Worm (Caenorhabditis elegans): ENCODE data around the gene B0310.1.

DNA sequence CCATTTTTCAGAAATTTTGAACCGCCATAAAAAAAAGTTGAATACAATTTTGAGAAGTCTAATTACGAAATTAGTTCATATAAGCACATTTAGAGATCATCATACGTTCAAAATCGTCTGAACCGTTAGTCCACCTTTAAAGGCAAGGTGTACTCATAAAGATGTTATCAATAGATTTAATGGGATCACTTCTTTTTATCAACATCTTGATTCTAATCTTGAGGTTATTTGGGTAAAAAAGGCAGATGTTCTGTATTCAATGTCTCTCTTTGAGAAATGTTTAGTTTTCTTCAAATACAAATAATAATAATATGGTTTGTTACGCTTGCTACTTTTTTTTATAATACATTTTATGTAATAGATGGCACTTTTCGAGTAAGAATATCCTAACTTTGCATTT is 33.7 kb upstream of the B0310.1 start:
- TF ChIP-seq nhr-28 (tag; optimal IDR thresholded peaks at IDR 0.05) (no peak), pha-4 (tag; optimal IDR thresholded peaks at IDR 0.05) (no peak), nhr-237 (tag; optimal IDR thresholded peaks at IDR 0.05) (no peak), snpc-4 (tag; optimal IDR thresholded peaks at IDR 0.05) (no peak), unc-62 (GFP tag; optimal IDR thresholded peaks at IDR 0.05) (no peak), nhr-76 (tag; optimal IDR thresholded peaks at IDR 0.05) (no peak), lin-13 (tag; optimal IDR thresholded peaks at IDR 0.05) (no peak), ztf-11 (tag; optimal IDR thresholded peaks at IDR 0.05) (no peak), mab-5 (tag; optimal IDR thresholded peaks at IDR 0.05) (no peak), cnd-1 (tag; optimal IDR thresholded peaks at IDR 0.05) (no peak)

Measured in whole organism, mixed stage, embryonic.